Fruit fly (Drosophila melanogaster) whole organism, embryonic: Measurements from ENCODE around the gene Cp36.

Experiments used
- BEAF-32 ChIP-seq: fragments of 200-800 bp; sonication (Bioruptor generic); optimal IDR thresholded peaks from 3 replicates; lab custom pipeline; 2017; ENCODE audit warnings: missing biosample characterization, missing genetic modification characterization, mild to moderate bottlenecking, moderate library complexity, missing genetic modification reagents
- CG10209 ChIP-seq: fragments of 200-800 bp; sonication (Bioruptor generic); optimal IDR thresholded peaks from 3 replicates; lab custom pipeline; 2017; ENCODE audit warnings: missing biosample characterization, mild to moderate bottlenecking, missing genetic modification characterization, missing genetic modification reagents
- CG10979 ChIP-seq: fragments of 200-800 bp; sonication (Bioruptor generic); optimal IDR thresholded peaks from 2 replicates; lab custom pipeline; 2018; ENCODE audit warnings: missing biosample characterization, mild to moderate bottlenecking, missing genetic modification characterization, moderate library complexity
- CG11093 ChIP-seq: fragments of 200-800 bp; sonication (Bioruptor generic); IDR thresholded peaks from 3 replicates; pipeline ENCODE4 v1.3.6; 2022; ENCODE audit warnings: missing biosample characterization, missing genetic modification characterization
- CG11723 ChIP-seq: fragments of 200-800 bp; sonication (Bioruptor generic); optimal IDR thresholded peaks from 2 replicates; lab custom pipeline; 2017; ENCODE audit warnings: missing biosample characterization, mild to moderate bottlenecking, missing genetic modification characterization
- CG12299 ChIP-seq: fragments of 200-800 bp; sonication (Bioruptor generic); optimal IDR thresholded peaks from 2 replicates; lab custom pipeline; 2018; ENCODE audit warnings: missing biosample characterization, mild to moderate bottlenecking, missing genetic modification characterization
- CG14441 ChIP-seq: fragments of 200-800 bp; sonication (Bioruptor generic); IDR thresholded peaks from 2 replicates; pipeline ENCODE4 v1.3.6; 2022; ENCODE audit warnings: missing biosample characterization, missing genetic modification characterization
- CG15514 ChIP-seq: fragments of 200-800 bp; sonication (Bioruptor generic); optimal IDR thresholded peaks from 3 replicates; lab custom pipeline; 2017; ENCODE audit warnings: missing biosample characterization, missing genetic modification characterization, mild to moderate bottlenecking, moderate library complexity, missing genetic modification reagents
- CG1647 ChIP-seq: fragments of 200-800 bp; sonication (Bioruptor generic); optimal IDR thresholded peaks from 3 replicates; lab custom pipeline; 2016; ENCODE audit warnings: missing biosample characterization, missing genetic modification characterization
- CG16863 ChIP-seq: fragments of 200-800 bp; sonication (Bioruptor generic); optimal IDR thresholded peaks from 3 replicates; lab custom pipeline; 2016; ENCODE audit warnings: missing biosample characterization, missing genetic modification characterization
- CG17802 ChIP-seq: fragments of 200-800 bp; sonication (Bioruptor generic); optimal IDR thresholded peaks from 2 replicates; lab custom pipeline; 2018; ENCODE audit warnings: missing biosample characterization, mild to moderate bottlenecking, missing genetic modification characterization, moderate library complexity
- CG30403 ChIP-seq: fragments of 200-800 bp; sonication (Bioruptor generic); optimal IDR thresholded peaks from 3 replicates; lab custom pipeline; 2016; ENCODE audit warnings: missing biosample characterization, missing genetic modification characterization
- CG34224 ChIP-seq: fragments of 200-800 bp; sonication (Bioruptor generic); IDR thresholded peaks from 3 replicates; pipeline ENCODE4 v1.3.6; 2022; ENCODE audit warnings: missing biosample characterization, missing genetic modification characterization; ENCODE audit not compliant: partially characterized antibody
- CG3726 ChIP-seq: fragments of 200-800 bp; sonication (Bioruptor generic); IDR thresholded peaks from 3 replicates; pipeline ENCODE4, ENCODE4 v1.3.6; 2022; ENCODE audit warnings: missing biosample characterization, missing genetic modification characterization
- CG3838 ChIP-seq: fragments of 200-800 bp; sonication (Bioruptor generic); optimal IDR thresholded peaks from 3 replicates; lab custom pipeline; 2016; ENCODE audit warnings: missing biosample characterization, missing genetic modification characterization
- CG4617 ChIP-seq: fragments of 200-800 bp; sonication (Bioruptor generic); optimal IDR thresholded peaks from 3 replicates; lab custom pipeline; 2016; ENCODE audit warnings: missing biosample characterization, missing genetic modification characterization, borderline replicate concordance
- CG7357 ChIP-seq: fragments of 200-800 bp; sonication (Bioruptor generic); IDR thresholded peaks from 3 replicates; pipeline ENCODE4 v1.3.6; 2022; ENCODE audit warnings: missing biosample characterization, missing genetic modification characterization
- CG9727 ChIP-seq: fragments of 200-800 bp; sonication (Bioruptor generic); optimal IDR thresholded peaks from 3 replicates; lab custom pipeline; 2017; ENCODE audit warnings: missing biosample characterization, mild to moderate bottlenecking, missing genetic modification characterization
- Camta ChIP-seq: fragments of 200-800 bp; sonication (Bioruptor generic); optimal IDR thresholded peaks from 2 replicates; lab custom pipeline; 2016; ENCODE audit warnings: missing biosample characterization, missing genetic modification characterization
- Dfd ChIP-seq, 2 experiments: fragments of >200 bp; optimal IDR thresholded peaks; 2 replicates each; lab custom pipeline; 2017; ENCODE audit warnings: missing biosample characterization in 2 of 2, missing genetic modification characterization in 2 of 2
- E2f2 ChIP-seq: fragments of 200-800 bp; sonication (Bioruptor generic); IDR thresholded peaks from 2 replicates; pipeline ENCODE4 v1.3.6; 2022; ENCODE audit warnings: missing biosample characterization, missing genetic modification characterization
- Hmr ChIP-seq: fragments of 200-800 bp; sonication (Bioruptor generic); optimal IDR thresholded peaks from 3 replicates; lab custom pipeline; 2017; ENCODE audit warnings: mild to moderate bottlenecking, missing biosample characterization, missing genetic modification reagents, missing genetic modification characterization
- MESR4 ChIP-seq: fragments of 200-800 bp; sonication (Bioruptor generic); optimal IDR thresholded peaks from 2 replicates; lab custom pipeline; 2018; ENCODE audit warnings: missing biosample characterization, mild to moderate bottlenecking, missing genetic modification characterization, moderate library complexity
- Meics ChIP-seq: fragments of 200-800 bp; sonication (Bioruptor generic); optimal IDR thresholded peaks from 2 replicates; lab custom pipeline; 2017; ENCODE audit warnings: missing biosample characterization, mild to moderate bottlenecking, missing genetic modification characterization
- Six4 ChIP-seq: fragments of 200-800 bp; sonication (Bioruptor generic); optimal IDR thresholded peaks from 2 replicates; lab custom pipeline; 2016; ENCODE audit warnings: missing biosample characterization, missing genetic modification characterization
- Trl ChIP-seq, 3 experiments: fragments of >200 bp in 2 of 3; fragments of 200-800 bp in 1 of 3; sonication (Bioruptor generic) in 1 of 3; optimal IDR thresholded peaks; 2 replicates in 1 of 3; 3 replicates in 2 of 3; lab custom pipeline; 2016 to 2017; ENCODE audit warnings: missing biosample characterization in 1 of 3, missing genetic modification characterization in 1 of 3
- Usf ChIP-seq: fragments of 200-800 bp; sonication (Bioruptor generic); optimal IDR thresholded peaks from 2 replicates; lab custom pipeline; 2017; ENCODE audit warnings: missing genotype, missing biosample characterization, missing genetic modification characterization
- amos ChIP-seq: fragments of 200-800 bp; sonication (Bioruptor generic); IDR thresholded peaks from 2 replicates; pipeline ENCODE4 v1.3.6; 2022; ENCODE audit warnings: missing biosample characterization, missing genetic modification characterization; ENCODE audit not compliant: partially characterized antibody
- bbx ChIP-seq: fragments of 200-800 bp; sonication (Bioruptor generic); IDR thresholded peaks from 2 replicates; pipeline ENCODE4 v1.3.6; 2022; ENCODE audit warnings: missing biosample characterization, missing genetic modification characterization; ENCODE audit not compliant: partially characterized antibody
- cg ChIP-seq: fragments of 200-800 bp; sonication (Bioruptor generic); optimal IDR thresholded peaks from 3 replicates; lab custom pipeline; 2019; ENCODE audit warnings: missing biosample characterization, mild to moderate bottlenecking, missing genetic modification characterization, moderate library complexity
- chinmo ChIP-seq: fragments of 200-800 bp; sonication (Bioruptor generic); IDR thresholded peaks from 4 replicates; pipeline ENCODE4 v1.3.6; 2022; ENCODE audit warnings: missing biosample characterization, missing genetic modification characterization; ENCODE audit not compliant: partially characterized antibody
- crp ChIP-seq, 2 experiments: fragments of 200-800 bp; sonication (Bioruptor generic); optimal IDR thresholded peaks; 2 replicates in 1 of 2; 3 replicates in 1 of 2; lab custom pipeline; 2017; ENCODE audit warnings: missing biosample characterization in 2 of 2, missing genetic modification characterization in 2 of 2, mild to moderate bottlenecking in 1 of 2, moderate library complexity in 1 of 2
- dimm ChIP-seq: fragments of 200-800 bp; sonication (Bioruptor generic); IDR thresholded peaks from 2 replicates; pipeline ENCODE4 v1.3.6; 2022; ENCODE audit warnings: missing biosample characterization, missing genetic modification characterization
- gce ChIP-seq: fragments of 200-800 bp; sonication (Bioruptor generic); IDR thresholded peaks from 3 replicates; pipeline ENCODE4 v1.3.6; 2022; ENCODE audit warnings: missing biosample characterization, missing genetic modification characterization
- ham ChIP-seq: fragments of 200-800 bp; sonication (Bioruptor generic); IDR thresholded peaks from 2 replicates; pipeline ENCODE4 v1.3.6; 2022; ENCODE audit warnings: missing biosample characterization, missing genetic modification characterization
- hb ChIP-seq: fragments of 200-800 bp; sonication (Bioruptor generic); IDR thresholded peaks from 3 replicates; pipeline ENCODE4 v1.3.6; 2022; ENCODE audit warnings: missing biosample characterization, missing genetic modification characterization; ENCODE audit not compliant: partially characterized antibody
- ind ChIP-seq: fragments of 200-800 bp; sonication (Bioruptor generic); optimal IDR thresholded peaks from 3 replicates; lab custom pipeline; 2016; ENCODE audit warnings: missing biosample characterization, missing genetic modification characterization
- kay ChIP-seq: fragments of 200-800 bp; sonication (Bioruptor generic); optimal IDR thresholded peaks from 2 replicates; lab custom pipeline; 2016; ENCODE audit warnings: missing biosample characterization, missing genetic modification characterization
- lmd ChIP-seq: fragments of 200-800 bp; sonication (Bioruptor generic); IDR thresholded peaks from 2 replicates; pipeline ENCODE4 v1.3.6; 2022; ENCODE audit warnings: missing biosample characterization, missing genetic modification characterization
- mam ChIP-seq: fragments of 200-800 bp; sonication (Bioruptor generic); optimal IDR thresholded peaks from 3 replicates; lab custom pipeline; 2016; ENCODE audit warnings: missing biosample characterization, missing genetic modification characterization
- odd ChIP-seq: fragments of 200-800 bp; sonication (Bioruptor generic); optimal IDR thresholded peaks from 2 replicates; lab custom pipeline; 2017; ENCODE audit warnings: missing biosample characterization, mild to moderate bottlenecking, missing genetic modification characterization
- pzg ChIP-seq: fragments of 200-800 bp; sonication (Bioruptor generic); optimal IDR thresholded peaks from 3 replicates; lab custom pipeline; 2018; ENCODE audit warnings: missing biosample characterization, mild to moderate bottlenecking, missing genetic modification characterization, moderate library complexity
- seq ChIP-seq: fragments of 200-800 bp; sonication (Bioruptor generic); IDR thresholded peaks from 2 replicates; pipeline ENCODE4 v1.3.6; 2022; ENCODE audit warnings: missing biosample characterization, missing genetic modification characterization
- shn ChIP-seq: fragments of 200-800 bp; sonication (Bioruptor generic); optimal IDR thresholded peaks from 3 replicates; lab custom pipeline; 2016; ENCODE audit warnings: missing biosample characterization, missing genetic modification characterization
- sima ChIP-seq: fragments of 200-800 bp; sonication (Bioruptor generic); optimal IDR thresholded peaks from 2 replicates; lab custom pipeline; 2016; ENCODE audit warnings: missing biosample characterization, missing genetic modification characterization
- tin ChIP-seq: fragments of 200-800 bp; sonication (Bioruptor generic); optimal IDR thresholded peaks from 3 replicates; lab custom pipeline; 2016; ENCODE audit warnings: missing biosample characterization, missing genetic modification characterization
- tll ChIP-seq, 2 experiments: fragments of 200-800 bp in 1 of 2; fragments of >200 bp in 1 of 2; sonication (Bioruptor generic) in 1 of 2; optimal IDR thresholded peaks; 2 replicates each; lab custom pipeline; 2017 to 2019; ENCODE audit warnings: missing biosample characterization in 2 of 2, missing genetic modification characterization in 2 of 2, mild to moderate bottlenecking in 1 of 2, moderate library complexity in 1 of 2
- trem ChIP-seq: fragments of 200-800 bp; optimal IDR thresholded peaks from 3 replicates; lab custom pipeline; 2019; ENCODE audit warnings: missing biosample characterization, mild to moderate bottlenecking, missing genetic modification characterization, moderate library complexity
- trh ChIP-seq: fragments of 200-800 bp; sonication (Bioruptor generic); optimal IDR thresholded peaks from 2 replicates; lab custom pipeline; 2016; ENCODE audit warnings: missing biosample characterization, missing genetic modification characterization
- vvl ChIP-seq: fragments of 200-800 bp; sonication (Bioruptor generic); IDR thresholded peaks from 2 replicates; pipeline ENCODE4 v1.3.6; 2022; ENCODE audit warnings: missing biosample characterization, missing genetic modification characterization

The Cp36 gene

dm6 chrX:8489485-8489970 lies 10.4 kb downstream of the Cp36 start, which contains the start of gene otu (continued):
- TF ChIP-seq E2f2 (GFP tag; lab: Robert Waterston, UW) (peak; percentile 46; the same call in 1 of the 2 replicates), odd (GFP tag; lab: Kevin White, UChicago) (no peak), MESR4 (GFP tag; lab: Kevin White, UChicago) (no peak), shn (GFP tag; lab: Kevin White, UChicago) (no peak), Dfd (GFP tag; optimal IDR thresholded peaks at IDR 0.05; lab: Kevin White, UChicago) (no peak), vvl (GFP tag; lab: Robert Waterston, UW) (no peak), CG9727 (GFP tag; lab: Kevin White, UChicago) (no peak), trem (tag; lab: Kevin White, UChicago) (no peak), CG3838 (GFP tag; lab: Kevin White, UChicago) (no peak), ham (no peak), lmd (no peak), bbx (GFP tag; lab: Robert Waterston, UW) (peak; percentile 25; the same call in 1 of the 2 replicates), CG15514 (GFP tag; lab: Kevin White, UChicago) (peak; percentile 48), gce (GFP tag; lab: Robert Waterston, UW) (no peak), Usf (GFP tag; lab: Kevin White, UChicago) (no peak), chinmo (GFP tag; lab: Robert Waterston, UW) (0 out of 4 replicates have a peak, but pooled peaks have one; percentile 26), kay (GFP tag; lab: Kevin White, UChicago) (no peak), crp (GFP tag; optimal IDR thresholded peaks at IDR 0.05; lab: Kevin White, UChicago) (peak in 1 of 2 experiments; percentile 67), CG3726 (GFP tag; lab: Robert Waterston, UW) (no peak), tll (GFP tag; optimal IDR thresholded peaks at IDR 0.05; lab: Kevin White, UChicago) (no peak), CG11093 (no peak), pzg (GFP tag; lab: Kevin White, UChicago) (peak; percentile 24), trh (GFP tag; lab: Kevin White, UChicago) (no peak), BEAF-32 (peak; percentile 18), CG17802 (tag; lab: Kevin White, UChicago) (no peak), CG34224 (GFP tag; lab: Robert Waterston, UW) (0 out of 3 replicates have a peak, but pooled peaks have one; percentile 21), CG4617 (GFP tag; lab: Kevin White, UChicago) (no peak), CG12299 (tag; lab: Kevin White, UChicago) (no peak), Camta (no peak), CG7357 (GFP tag; lab: Robert Waterston, UW) (no peak), CG14441 (GFP tag; lab: Robert Waterston, UW) (no peak), cg (GFP tag; lab: Kevin White, UChicago) (no peak), Hmr (no peak), Six4 (GFP tag; lab: Kevin White, UChicago) (no peak), CG10209 (GFP tag; lab: Kevin White, UChicago) (no peak), hb (GFP tag; lab: Robert Waterston, UW) (no peak), dimm (GFP tag; lab: Robert Waterston, UW) (no peak), CG16863 (GFP tag; lab: Kevin White, UChicago) (no peak), sima (GFP tag; lab: Kevin White, UChicago) (no peak), Meics (GFP tag; lab: Kevin White, UChicago) (no peak), CG11723 (GFP tag; lab: Kevin White, UChicago) (no peak), tin (no peak), CG30403 (no peak), seq (GFP tag; lab: Robert Waterston, UW) (no peak), CG1647 (GFP tag; lab: Kevin White, UChicago) (no peak), Trl (optimal IDR thresholded peaks at IDR 0.05; lab: Kevin White, UChicago) (no peak), Trl (GFP tag; optimal IDR thresholded peaks at IDR 0.05; lab: Kevin White, UChicago) (no peak), ind (GFP tag; lab: Kevin White, UChicago) (no peak), CG10979 (tag; lab: Kevin White, UChicago) (no peak), amos (peak; percentile 21; the same call in 1 of the 2 replicates), mam (GFP tag; lab: Kevin White, UChicago) (no peak)
